Fruit fly (Drosophila melanogaster) whole organism, embryonic: ENCODE results near the gene Os-C.

Source experiments
- Atf3 ChIP-seq: fragments of 200-800 bp; sonication (Bioruptor generic); optimal IDR thresholded peaks from 3 replicates; lab custom pipeline; 2016; ENCODE audit warnings: missing biosample characterization, missing genetic modification characterization
- Atf6 ChIP-seq: fragments of 200-800 bp; sonication (Bioruptor generic); IDR thresholded peaks from 2 replicates; pipeline ENCODE4 v1.3.6; 2022; ENCODE audit warnings: missing biosample characterization, missing genetic modification characterization
- CG11695 ChIP-seq: fragments of 200-800 bp; sonication (Bioruptor generic); IDR thresholded peaks from 3 replicates; pipeline ENCODE4 v1.3.6; 2022; ENCODE audit warnings: missing biosample characterization, missing genetic modification characterization
- CG13775 ChIP-seq: fragments of 200-800 bp; sonication (Bioruptor generic); optimal IDR thresholded peaks from 3 replicates; lab custom pipeline; 2017; ENCODE audit warnings: missing biosample characterization, mild to moderate bottlenecking, missing genetic modification characterization
- CG14667 ChIP-seq: fragments of 200-800 bp; sonication (Bioruptor generic); IDR thresholded peaks from 2 replicates; pipeline ENCODE4 v1.3.6; 2022; ENCODE audit warnings: missing biosample characterization, missing genetic modification characterization
- CG15601 ChIP-seq: fragments of 200-800 bp; sonication (Bioruptor generic); optimal IDR thresholded peaks from 3 replicates; lab custom pipeline; 2019; ENCODE audit warnings: missing biosample characterization, mild to moderate bottlenecking, missing genetic modification characterization, moderate library complexity
- CG15696 ChIP-seq: fragments of 200-800 bp; sonication (Bioruptor generic); optimal IDR thresholded peaks from 2 replicates; lab custom pipeline; 2019; ENCODE audit warnings: missing biosample characterization, mild to moderate bottlenecking, missing genetic modification characterization, moderate library complexity
- CG17186 ChIP-seq: fragments of 200-800 bp; sonication (Bioruptor generic); optimal IDR thresholded peaks from 3 replicates; lab custom pipeline; 2017; ENCODE audit warnings: missing biosample characterization, missing genetic modification reagents, missing genetic modification characterization
- CG17829 ChIP-seq: fragments of 200-800 bp; optimal IDR thresholded peaks from 2 replicates; lab custom pipeline; 2019; ENCODE audit warnings: missing biosample characterization, mild to moderate bottlenecking, missing genetic modification characterization, moderate library complexity
- CG2116 ChIP-seq: fragments of 200-800 bp; sonication (Bioruptor generic); optimal IDR thresholded peaks from 3 replicates; lab custom pipeline; 2018; ENCODE audit warnings: missing biosample characterization, mild to moderate bottlenecking, missing genetic modification characterization
- CG2129 ChIP-seq: fragments of 200-800 bp; sonication (Bioruptor generic); IDR thresholded peaks from 2 replicates; pipeline ENCODE4 v1.3.6; 2022; ENCODE audit warnings: missing biosample characterization, missing genetic modification characterization; ENCODE audit not compliant: partially characterized antibody
- CG30403 ChIP-seq: fragments of 200-800 bp; sonication (Bioruptor generic); optimal IDR thresholded peaks from 3 replicates; lab custom pipeline; 2016; ENCODE audit warnings: missing biosample characterization, missing genetic modification characterization
- CG34224 ChIP-seq: fragments of 200-800 bp; sonication (Bioruptor generic); IDR thresholded peaks from 3 replicates; pipeline ENCODE4 v1.3.6; 2022; ENCODE audit warnings: missing biosample characterization, missing genetic modification characterization; ENCODE audit not compliant: partially characterized antibody
- CG3995 ChIP-seq: fragments of 200-800 bp; sonication (Bioruptor generic); optimal IDR thresholded peaks from 3 replicates; lab custom pipeline; 2016; ENCODE audit warnings: missing biosample characterization, missing genetic modification characterization
- CG4854 ChIP-seq: fragments of 200-800 bp; sonication (Bioruptor generic); optimal IDR thresholded peaks from 2 replicates; lab custom pipeline; 2016; ENCODE audit warnings: missing biosample characterization, missing genetic modification characterization, inconsistent platforms
- CG6272 ChIP-seq: fragments of 200-800 bp; sonication (Bioruptor generic); IDR thresholded peaks from 2 replicates; pipeline ENCODE4 v1.3.6; 2022; ENCODE audit warnings: missing biosample characterization, missing genetic modification characterization
- CG6654 ChIP-seq: fragments of 200-800 bp; sonication (Bioruptor generic); optimal IDR thresholded peaks from 2 replicates; lab custom pipeline; 2017; ENCODE audit warnings: missing biosample characterization, mild to moderate bottlenecking, missing genetic modification characterization
- CG8290 ChIP-seq, 3 experiments: fragments of 200-800 bp; sonication (Bioruptor generic); optimal IDR thresholded peaks; 2 replicates each; lab custom pipeline; 2016 to 2019; ENCODE audit warnings: missing biosample characterization in 3 of 3, missing genetic modification characterization in 3 of 3, mild to moderate bottlenecking in 2 of 3, moderate library complexity in 1 of 3
- CG8388 ChIP-seq: fragments of 200-800 bp; sonication (Bioruptor generic); optimal IDR thresholded peaks from 2 replicates; lab custom pipeline; 2019; ENCODE audit warnings: missing biosample characterization, mild to moderate bottlenecking, missing genetic modification characterization, moderate library complexity
- CG9609 ChIP-seq: fragments of 200-800 bp; sonication (Bioruptor generic); optimal IDR thresholded peaks from 3 replicates; lab custom pipeline; 2016; ENCODE audit warnings: missing biosample characterization, missing genetic modification characterization
- D19A ChIP-seq: fragments of 200-800 bp; optimal IDR thresholded peaks from 3 replicates; lab custom pipeline; 2019; ENCODE audit warnings: missing biosample characterization, mild to moderate bottlenecking, missing genetic modification characterization, moderate library complexity
- Eip74EF ChIP-seq, 2 experiments: fragments of 200-800 bp in 1 of 2; fragments of >200 bp in 1 of 2; sonication (Bioruptor generic) in 1 of 2; optimal IDR thresholded peaks; 2 replicates each; lab custom pipeline; 2017 to 2019; ENCODE audit warnings: missing biosample characterization in 2 of 2, missing genetic modification characterization in 2 of 2, mild to moderate bottlenecking in 1 of 2, moderate library complexity in 1 of 2
- Elba2 ChIP-seq: fragments of 200-800 bp; sonication (Bioruptor generic); optimal IDR thresholded peaks from 3 replicates; lab custom pipeline; 2016; ENCODE audit warnings: missing biosample characterization, missing genetic modification characterization
- Gsc ChIP-seq: fragments of 200-800 bp; sonication (Bioruptor generic); IDR thresholded peaks from 2 replicates; pipeline ENCODE4 v1.3.6; 2022; ENCODE audit warnings: missing biosample characterization, missing genetic modification characterization
- HHEX ChIP-seq: fragments of 200-800 bp; sonication (Bioruptor generic); optimal IDR thresholded peaks from 3 replicates; lab custom pipeline; 2017; ENCODE audit warnings: missing biosample characterization, mild to moderate bottlenecking, missing genetic modification characterization, missing genetic modification reagents
- Kr ChIP-seq: fragments of 200-800 bp; sonication (Bioruptor generic); optimal IDR thresholded peaks from 2 replicates; lab custom pipeline; 2017; ENCODE audit warnings: missing biosample characterization, mild to moderate bottlenecking, missing genetic modification characterization
- Lhr ChIP-seq: fragments of 200-800 bp; sonication (Bioruptor generic); optimal IDR thresholded peaks from 3 replicates; lab custom pipeline; 2017; ENCODE audit warnings: mild to moderate bottlenecking, missing biosample characterization, missing genetic modification reagents, missing genetic modification characterization
- Neu2 ChIP-seq: fragments of 200-800 bp; sonication (Bioruptor generic); optimal IDR thresholded peaks from 3 replicates; lab custom pipeline; 2016; ENCODE audit warnings: missing biosample characterization, missing genetic modification characterization, borderline replicate concordance
- Rfx ChIP-seq: fragments of 200-800 bp; sonication (Bioruptor generic); IDR thresholded peaks from 2 replicates; pipeline ENCODE4 v1.3.6; 2022; ENCODE audit warnings: missing biosample characterization, missing genetic modification characterization
- Taf1 ChIP-seq: fragments of 200-800 bp; sonication (Bioruptor generic); IDR thresholded peaks from 2 replicates; pipeline ENCODE4 v1.3.6; 2022; ENCODE audit warnings: missing biosample characterization, missing genetic modification characterization
- croc ChIP-seq: fragments of 200-800 bp; sonication (Bioruptor generic); conservative IDR thresholded peaks from 3 replicates; pipeline ENCODE4 v1.3.6; 2022; ENCODE audit warnings: missing biosample characterization, missing genetic modification characterization
- crol ChIP-seq: fragments of 200-800 bp; sonication (Bioruptor generic); IDR thresholded peaks from 2 replicates; pipeline ENCODE4 v1.3.6; 2022; ENCODE audit warnings: missing biosample characterization, missing genetic modification characterization
- eve ChIP-seq, 2 experiments: fragments of >200 bp; optimal IDR thresholded peaks; 2 replicates each; lab custom pipeline; 2017; ENCODE audit warnings: missing biosample characterization in 2 of 2, missing genetic modification characterization in 2 of 2
- grau ChIP-seq: fragments of 200-800 bp; optimal IDR thresholded peaks from 3 replicates; lab custom pipeline; 2019; ENCODE audit warnings: missing biosample characterization, mild to moderate bottlenecking, missing genetic modification characterization, moderate library complexity
- gro ChIP-seq: fragments of 200-800 bp; sonication (Bioruptor generic); optimal IDR thresholded peaks from 2 replicates; lab custom pipeline; 2016; ENCODE audit warnings: missing biosample characterization, missing genetic modification characterization
- gsb ChIP-seq: fragments of 200-800 bp; sonication (Bioruptor generic); IDR thresholded peaks from 2 replicates; pipeline ENCODE4 v1.3.6; 2022; ENCODE audit warnings: missing biosample characterization, missing genetic modification characterization
- mam ChIP-seq: fragments of 200-800 bp; sonication (Bioruptor generic); optimal IDR thresholded peaks from 3 replicates; lab custom pipeline; 2016; ENCODE audit warnings: missing biosample characterization, missing genetic modification characterization
- mirr ChIP-seq: fragments of 200-800 bp; sonication (Bioruptor generic); optimal IDR thresholded peaks from 3 replicates; lab custom pipeline; 2018; ENCODE audit warnings: missing biosample characterization, mild to moderate bottlenecking, missing genetic modification characterization
- org-1 ChIP-seq: fragments of 200-800 bp; sonication (Bioruptor generic); optimal IDR thresholded peaks from 2 replicates; lab custom pipeline; 2017; ENCODE audit warnings: missing biosample characterization, missing genetic modification characterization
- pzg ChIP-seq: fragments of 200-800 bp; sonication (Bioruptor generic); optimal IDR thresholded peaks from 3 replicates; lab custom pipeline; 2018; ENCODE audit warnings: missing biosample characterization, mild to moderate bottlenecking, missing genetic modification characterization, moderate library complexity
- sc ChIP-seq, 3 experiments: fragments of >200 bp in 2 of 3; fragments of 200-800 bp in 1 of 3; sonication (Bioruptor generic) in 1 of 3; optimal IDR thresholded peaks; 2 replicates in 2 of 3; 3 replicates in 1 of 3; lab custom pipeline; 2017; ENCODE audit warnings: mild to moderate bottlenecking in 1 of 3, missing biosample characterization in 1 of 3, missing genetic modification characterization in 1 of 3, missing genetic modification reagents in 1 of 3
- sim ChIP-seq: fragments of 200-800 bp; sonication (Bioruptor generic); IDR thresholded peaks from 2 replicates; pipeline ENCODE4 v1.3.6; 2022; ENCODE audit warnings: missing biosample characterization, missing genetic modification characterization
- sisA ChIP-seq: fragments of 200-800 bp; sonication (Bioruptor generic); IDR thresholded peaks from 2 replicates; pipeline ENCODE4 v1.3.6; 2022; ENCODE audit warnings: missing biosample characterization, missing genetic modification characterization
- sqz ChIP-seq: fragments of 200-800 bp; sonication (Bioruptor generic); optimal IDR thresholded peaks from 3 replicates; lab custom pipeline; 2018; ENCODE audit warnings: missing biosample characterization, mild to moderate bottlenecking, missing genetic modification characterization
- sr ChIP-seq: fragments of 200-800 bp; sonication (Bioruptor generic); IDR thresholded peaks from 3 replicates; pipeline ENCODE4 v1.3.6; 2022; ENCODE audit warnings: missing biosample characterization, missing genetic modification characterization
- tup ChIP-seq: fragments of 200-800 bp; sonication (Bioruptor generic); optimal IDR thresholded peaks from 2 replicates; lab custom pipeline; 2016; ENCODE audit warnings: missing biosample characterization, mild to moderate bottlenecking, missing genetic modification characterization, moderate library complexity
- vfl ChIP-seq: fragments of 200-800 bp; sonication (Bioruptor generic); optimal IDR thresholded peaks from 2 replicates; lab custom pipeline; 2016; ENCODE audit warnings: missing biosample characterization, missing genetic modification characterization

The Os-C gene

DNA sequence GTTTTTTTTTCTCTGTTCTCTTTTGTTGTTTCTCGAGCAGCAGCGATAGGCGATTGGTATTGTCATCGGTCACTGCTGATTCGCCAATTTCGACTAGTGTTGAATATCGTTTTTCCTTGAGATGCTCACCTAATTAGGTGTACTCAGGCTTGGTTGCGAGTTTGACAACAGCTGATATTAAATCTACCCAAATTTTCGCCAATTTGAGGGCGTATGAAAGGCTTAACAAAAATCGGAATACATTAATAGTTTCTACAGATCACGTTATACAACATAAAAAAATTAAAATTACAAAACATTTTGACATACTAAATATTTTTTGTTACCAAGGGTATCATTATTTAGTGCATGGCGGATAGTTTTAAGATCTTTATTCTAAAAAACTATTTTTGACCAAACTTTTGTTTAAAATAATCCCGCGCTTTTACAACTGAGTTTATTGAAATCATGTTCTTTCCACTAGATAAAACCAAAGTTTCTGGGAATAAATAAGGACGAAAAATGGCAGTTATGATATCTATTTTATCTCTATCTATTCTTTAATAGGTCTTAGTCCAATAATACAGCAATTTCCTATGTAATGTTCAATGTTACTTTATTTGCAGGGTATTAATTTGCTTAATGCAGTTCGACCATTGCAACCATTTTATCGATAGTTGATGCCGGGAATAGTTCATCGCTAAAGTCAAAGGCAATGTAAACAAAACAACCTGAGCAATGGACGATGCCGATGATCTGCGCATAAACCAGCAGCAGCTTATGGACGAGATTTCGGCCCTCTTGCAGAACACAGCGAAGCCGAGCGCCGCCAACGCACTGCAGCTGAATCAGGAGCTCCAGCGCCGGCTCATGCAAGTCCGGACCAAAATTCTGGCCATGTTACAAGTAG is 34.6 kb downstream of the Os-C start, which contains the start of the genes CG10435 and Pbp95 (continued):
- TF ChIP-seq croc (GFP tag; lab: Robert Waterston, UW) (no peak), vfl (GFP tag; lab: Kevin White, UChicago) (peak; percentile 67), Atf6 (GFP tag; lab: Robert Waterston, UW) (peak; percentile 37; the same call in 1 of the 2 replicates), gro (peak; percentile 62), sc (optimal IDR thresholded peaks at IDR 0.05; lab: Kevin White, UChicago) (no peak), sc (GFP tag; optimal IDR thresholded peaks at IDR 0.05; lab: Kevin White, UChicago) (no peak), sisA (peak; percentile 55), CG8290 (GFP tag; optimal IDR thresholded peaks at IDR 0.05; lab: Kevin White, UChicago) (no peak), CG8290 (tag; optimal IDR thresholded peaks at IDR 0.05; lab: Kevin White, UChicago) (no peak), CG6272 (peak; percentile 70), D19A (tag; lab: Kevin White, UChicago) (peak; percentile 88), CG14667 (GFP tag; lab: Robert Waterston, UW) (0 out of 2 replicates have a peak, but pooled peaks have one; percentile 26), CG17186 (GFP tag; lab: Kevin White, UChicago) (no peak), CG4854 (GFP tag; lab: Kevin White, UChicago) (no peak), Kr (GFP tag; lab: Kevin White, UChicago) (no peak), Taf1 (GFP tag; lab: Robert Waterston, UW) (peak; percentile 44), crol (GFP tag; lab: Robert Waterston, UW) (no peak), sr (GFP tag; lab: Robert Waterston, UW) (0 out of 3 replicates have a peak, but pooled peaks have one; percentile 19), eve (GFP tag; optimal IDR thresholded peaks at IDR 0.05; lab: Kevin White, UChicago) (no peak), Eip74EF (GFP tag; optimal IDR thresholded peaks at IDR 0.05; lab: Kevin White, UChicago) (no peak), org-1 (GFP tag; lab: Kevin White, UChicago) (no peak), Atf3 (GFP tag; lab: Kevin White, UChicago) (peak; percentile 28), CG17829 (tag; lab: Kevin White, UChicago) (peak; percentile 18), mam (GFP tag; lab: Kevin White, UChicago) (peak; percentile 82), CG2129 (GFP tag; lab: Robert Waterston, UW) (peak; percentile 56), tup (GFP tag; lab: Kevin White, UChicago) (no peak), CG2116 (GFP tag; lab: Kevin White, UChicago) (peak; percentile 56), CG9609 (GFP tag; lab: Kevin White, UChicago) (peak; percentile 38), Lhr (no peak), gsb (GFP tag; lab: Robert Waterston, UW) (0 out of 2 replicates have a peak, but pooled peaks have one; percentile 20), CG8388 (no peak), CG13775 (GFP tag; lab: Kevin White, UChicago) (peak; percentile 56), Rfx (GFP tag; lab: Robert Waterston, UW) (peak; percentile 81), CG3995 (GFP tag; lab: Kevin White, UChicago) (peak; percentile 57), Neu2 (GFP tag; lab: Kevin White, UChicago) (no peak), CG6654 (GFP tag; lab: Kevin White, UChicago) (no peak), CG30403 (peak; percentile 76), Gsc (GFP tag; lab: Robert Waterston, UW) (no peak), sim (GFP tag; lab: Robert Waterston, UW) (no peak), CG15601 (tag; lab: Kevin White, UChicago) (no peak), Elba2 (GFP tag; lab: Kevin White, UChicago) (peak; percentile 78), pzg (GFP tag; lab: Kevin White, UChicago) (peak; percentile 62), CG34224 (GFP tag; lab: Robert Waterston, UW) (peak; percentile 64; the same call in 2 of the 3 replicates), mirr (GFP tag; lab: Kevin White, UChicago) (peak; percentile 21), CG11695 (peak; percentile 51; the same call in 1 of the 3 replicates), grau (tag; lab: Kevin White, UChicago) (no peak), sqz (GFP tag; lab: Kevin White, UChicago) (no peak), HHEX (GFP tag; lab: Kevin White, UChicago) (peak; percentile 21), CG15696 (tag; lab: Kevin White, UChicago) (no peak)
